Fruit fly (Drosophila melanogaster) whole organism: ENCODE results near the gene dsx.

Experiments
- Dll ChIP-seq: fragments of >200 bp; optimal IDR thresholded peaks from 2 replicates; lab custom pipeline; 2017
- EcR ChIP-seq, 2 experiments: fragments of >200 bp; optimal IDR thresholded peaks; 2 replicates each; lab custom pipeline; 2017; ENCODE audit warnings: missing biosample characterization in 2 of 2, missing genetic modification characterization in 2 of 2, missing genetic modification reagents in 2 of 2
- psq ChIP-seq: fragments of >200 bp; optimal IDR thresholded peaks from 2 replicates; lab custom pipeline; 2017
- usp ChIP-seq: fragments of >200 bp; optimal IDR thresholded peaks from 2 replicates; lab custom pipeline; 2017; ENCODE audit warnings: missing biosample characterization, missing genetic modification characterization, mixed read lengths

dm6 chr3R:7964751-7965319, 2.4 kb downstream of the dsx start:
- TF ChIP-seq EcR (GFP tag; optimal IDR thresholded peaks at IDR 0.05; lab: Kevin White, UChicago) (no peak), psq (no peak), Dll (no peak), usp (GFP tag; lab: Kevin White, UChicago) (no peak)
